Fruit fly (Drosophila melanogaster) whole organism, embryonic: ENCODE results near the gene CG42397.

Experiments
- CG10147 ChIP-seq: fragments of 200-800 bp; sonication (Bioruptor generic); optimal IDR thresholded peaks from 2 replicates; lab custom pipeline; 2019; ENCODE audit warnings: missing biosample characterization, mild to moderate bottlenecking, missing genetic modification characterization, moderate library complexity
- CG11723 ChIP-seq: fragments of 200-800 bp; sonication (Bioruptor generic); optimal IDR thresholded peaks from 2 replicates; lab custom pipeline; 2017; ENCODE audit warnings: missing biosample characterization, mild to moderate bottlenecking, missing genetic modification characterization
- Drgx ChIP-seq: fragments of 200-800 bp; sonication (Bioruptor generic); IDR thresholded peaks from 2 replicates; pipeline ENCODE4 v1.3.6; 2022; ENCODE audit warnings: missing biosample characterization, missing genetic modification characterization
- crc ChIP-seq: fragments of 200-800 bp; sonication (Bioruptor generic); optimal IDR thresholded peaks from 2 replicates; lab custom pipeline; 2016; ENCODE audit warnings: missing biosample characterization, missing genetic modification characterization

DNA sequence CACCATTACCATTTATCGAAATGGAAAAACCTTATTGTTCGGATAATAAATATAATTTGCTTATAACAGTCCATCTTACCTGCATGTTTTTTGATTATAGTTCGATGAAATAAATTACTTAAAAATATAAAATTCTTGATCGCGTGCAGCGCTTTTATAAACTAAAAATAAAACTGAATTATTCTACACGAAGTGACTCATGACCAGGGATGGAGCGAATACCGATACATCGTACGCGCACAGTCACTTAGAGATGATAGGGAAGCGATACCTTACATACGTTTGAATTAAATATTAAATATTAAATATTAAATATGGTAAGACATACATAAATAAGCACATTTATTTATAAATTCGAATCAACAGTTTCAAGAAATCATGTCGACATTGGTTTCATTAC is 19.4 kb upstream of the CG42397 start, which contains the start of gene viaf:
- TF ChIP-seq CG11723 (GFP tag; lab: Kevin White, UChicago) (no peak), Drgx (no peak), crc (no peak), CG10147 (GFP tag; lab: Kevin White, UChicago) (no peak)
